Worm (Caenorhabditis elegans): ENCODE data around the gene F53F4.11.
A peak's percentile ranks its signal among the peaks of the same experiment; 100 is the strongest.

The F53F4.11 gene

ce11 chrV:13624424-13624823, at the start of gene F53F4.11:
F53F4.11 (minus strand) TSS chrV:13624524.
- TF ChIP-seq him-1 (tag; optimal IDR thresholded peaks at IDR 0.05): no peak

- TF ChIP-seq him-1 (tag; optimal IDR thresholded peaks at IDR 0.05): no peak
- TF ChIP-seq dao-5 (tag; optimal IDR thresholded peaks at IDR 0.05): no peak
- no peak for TF ChIP-seq W03F9.2 (tag; optimal IDR thresholded peaks at IDR 0.05)
Observed at ce11 chrV:13671911-13672639, 47.8 kb upstream of the F53F4.11 start, which contains the start of the genes mip-2 and F58G11.4. mip-2 (minus strand) TSS chrV:13671958. F58G11.4 (plus strand) TSS chrV:13672589.

ce11 chrV:13669170-13669569, 44.8 kb upstream of the F53F4.11 start:
- no peak for TF ChIP-seq W03F9.2 (tag; optimal IDR thresholded peaks at IDR 0.05)
- no peak for TF ChIP-seq him-1 (tag; optimal IDR thresholded peaks at IDR 0.05)
- TF ChIP-seq dao-5 (tag; optimal IDR thresholded peaks at IDR 0.05): no peak

ce11 chrV:13668337-13668736, 44.0 kb upstream of the F53F4.11 start:
- no peak for TF ChIP-seq him-1 (tag; optimal IDR thresholded peaks at IDR 0.05)

- no peak for TF ChIP-seq W03F9.2 (tag; optimal IDR thresholded peaks at IDR 0.05)
- no peak for TF ChIP-seq him-1 (tag; optimal IDR thresholded peaks at IDR 0.05)
- TF ChIP-seq dao-5 (tag; optimal IDR thresholded peaks at IDR 0.05): no peak
Observed at ce11 chrV:13666460-13666859, 42.1 kb upstream of the F53F4.11 start.

- TF ChIP-seq W03F9.2 (tag; optimal IDR thresholded peaks at IDR 0.05) (no peak), him-1 (tag; optimal IDR thresholded peaks at IDR 0.05) (no peak), dao-5 (tag; optimal IDR thresholded peaks at IDR 0.05) (no peak)
Observed at ce11 chrV:13665089-13665488, 40.8 kb upstream of the F53F4.11 start, which contains the start of gene rde-12. rde-12 (plus strand) TSS chrV:13665389.

- TF ChIP-seq W03F9.2 (tag; optimal IDR thresholded peaks at IDR 0.05): no peak
- TF ChIP-seq him-1 (tag; optimal IDR thresholded peaks at IDR 0.05): no peak
- no peak for TF ChIP-seq dao-5 (tag; optimal IDR thresholded peaks at IDR 0.05)
Observed at ce11 chrV:13664340-13664916, 40.1 kb upstream of the F53F4.11 start.

- TF ChIP-seq dao-5 (tag; optimal IDR thresholded peaks at IDR 0.05) (no peak), him-1 (tag; optimal IDR thresholded peaks at IDR 0.05) (no peak), W03F9.2 (tag; optimal IDR thresholded peaks at IDR 0.05) (no peak)
Observed at ce11 chrV:13660660-13661325, 36.5 kb upstream of the F53F4.11 start, which contains the start of gene letm-1. letm-1 (plus strand) TSS chrV:13661257.

- TF ChIP-seq W03F9.2 (tag; optimal IDR thresholded peaks at IDR 0.05): peak; percentile 68
- TF ChIP-seq dao-5 (tag; optimal IDR thresholded peaks at IDR 0.05): no peak
Observed at ce11 chrV:13660115-13660514, 35.8 kb upstream of the F53F4.11 start.

- TF ChIP-seq him-1 (tag; optimal IDR thresholded peaks at IDR 0.05): no peak
- no peak for TF ChIP-seq dao-5 (tag; optimal IDR thresholded peaks at IDR 0.05)
- TF ChIP-seq W03F9.2 (tag; optimal IDR thresholded peaks at IDR 0.05): no peak
Observed at ce11 chrV:13659219-13659618, 34.9 kb upstream of the F53F4.11 start.

- TF ChIP-seq W03F9.2 (tag; optimal IDR thresholded peaks at IDR 0.05) (peak; percentile 28), him-1 (tag; optimal IDR thresholded peaks at IDR 0.05) (no peak)
Observed at ce11 chrV:13658577-13658976, 34.3 kb upstream of the F53F4.11 start.

ce11 chrV:13657841-13658338, 33.6 kb upstream of the F53F4.11 start:
- TF ChIP-seq W03F9.2 (tag; optimal IDR thresholded peaks at IDR 0.05): no peak
- no peak for TF ChIP-seq dao-5 (tag; optimal IDR thresholded peaks at IDR 0.05)
- no peak for TF ChIP-seq him-1 (tag; optimal IDR thresholded peaks at IDR 0.05)

- TF ChIP-seq him-1 (tag; optimal IDR thresholded peaks at IDR 0.05): no peak
- no peak for TF ChIP-seq dao-5 (tag; optimal IDR thresholded peaks at IDR 0.05)
- TF ChIP-seq W03F9.2 (tag; optimal IDR thresholded peaks at IDR 0.05): peak; percentile 29
Observed at ce11 chrV:13657291-13657690, 33.0 kb upstream of the F53F4.11 start.

Measured in whole organism, L4/young adult.